Fruit fly (Drosophila melanogaster) whole organism, embryonic: ENCODE results near the gene CG7789.

Source experiments
- Abd-B ChIP-seq: fragments of 200-800 bp; sonication (Bioruptor generic); optimal IDR thresholded peaks from 2 replicates; lab custom pipeline; 2018; ENCODE audit warnings: missing biosample characterization, mild to moderate bottlenecking, missing genetic modification characterization, moderate library complexity
- Aef1 ChIP-seq: fragments of 200-800 bp; sonication (Bioruptor generic); IDR thresholded peaks from 3 replicates; pipeline ENCODE4 v1.3.6; 2022; ENCODE audit warnings: missing biosample characterization, missing genetic modification characterization
- CG10147 ChIP-seq: fragments of 200-800 bp; sonication (Bioruptor generic); optimal IDR thresholded peaks from 2 replicates; lab custom pipeline; 2019; ENCODE audit warnings: missing biosample characterization, mild to moderate bottlenecking, missing genetic modification characterization, moderate library complexity
- CG10209 ChIP-seq: fragments of 200-800 bp; sonication (Bioruptor generic); optimal IDR thresholded peaks from 3 replicates; lab custom pipeline; 2017; ENCODE audit warnings: missing biosample characterization, mild to moderate bottlenecking, missing genetic modification characterization, missing genetic modification reagents
- CG10321 ChIP-seq: fragments of 200-800 bp; sonication (Bioruptor generic); IDR thresholded peaks from 2 replicates; pipeline ENCODE4 v1.3.6; 2022; ENCODE audit warnings: missing biosample characterization, missing genetic modification characterization
- CG10462 ChIP-seq: fragments of 200-800 bp; sonication (Bioruptor generic); optimal IDR thresholded peaks from 2 replicates; lab custom pipeline; 2016; ENCODE audit warnings: missing biosample characterization, missing genetic modification characterization
- CG11093 ChIP-seq: fragments of 200-800 bp; sonication (Bioruptor generic); IDR thresholded peaks from 3 replicates; pipeline ENCODE4 v1.3.6; 2022; ENCODE audit warnings: missing biosample characterization, missing genetic modification characterization
- CG11456 ChIP-seq: fragments of 200-800 bp; sonication (Bioruptor generic); IDR thresholded peaks from 3 replicates; pipeline ENCODE4 v1.3.6; 2022; ENCODE audit warnings: missing biosample characterization, missing genetic modification characterization
- CG1233 ChIP-seq: fragments of 200-800 bp; sonication (Bioruptor generic); optimal IDR thresholded peaks from 4 replicates; lab custom pipeline; 2018; ENCODE audit warnings: missing biosample characterization, mild to moderate bottlenecking, missing genetic modification characterization
- CG14965 ChIP-seq: fragments of 200-800 bp; sonication (Bioruptor generic); optimal IDR thresholded peaks from 2 replicates; lab custom pipeline; 2016; ENCODE audit warnings: missing biosample characterization, missing genetic modification characterization, borderline replicate concordance
- CG15011 ChIP-seq: fragments of 200-800 bp; sonication (Bioruptor generic); optimal IDR thresholded peaks from 3 replicates; lab custom pipeline; 2018; ENCODE audit warnings: missing biosample characterization, mild to moderate bottlenecking, missing genetic modification characterization
- CG15601 ChIP-seq: fragments of 200-800 bp; sonication (Bioruptor generic); optimal IDR thresholded peaks from 3 replicates; lab custom pipeline; 2019; ENCODE audit warnings: missing biosample characterization, mild to moderate bottlenecking, missing genetic modification characterization, moderate library complexity
- CG15696 ChIP-seq: fragments of 200-800 bp; sonication (Bioruptor generic); optimal IDR thresholded peaks from 2 replicates; lab custom pipeline; 2019; ENCODE audit warnings: missing biosample characterization, mild to moderate bottlenecking, missing genetic modification characterization, moderate library complexity
- CG16779 ChIP-seq: fragments of 200-800 bp; sonication (Bioruptor generic); IDR thresholded peaks from 2 replicates; pipeline ENCODE4 v1.3.6; 2022; ENCODE audit warnings: missing biosample characterization, missing genetic modification characterization
- CG18764 ChIP-seq: fragments of 200-800 bp; sonication (Bioruptor generic); optimal IDR thresholded peaks from 3 replicates; lab custom pipeline; 2016; ENCODE audit warnings: missing biosample characterization, missing genetic modification characterization
- CG2712 ChIP-seq: fragments of 200-800 bp; optimal IDR thresholded peaks from 3 replicates; lab custom pipeline; 2019; ENCODE audit warnings: missing biosample characterization, mild to moderate bottlenecking, missing genetic modification characterization, moderate library complexity
- CG31388 ChIP-seq: fragments of 200-800 bp; sonication (Bioruptor generic); optimal IDR thresholded peaks from 2 replicates; lab custom pipeline; 2016; ENCODE audit warnings: missing biosample characterization, missing genetic modification characterization
- CG3163 ChIP-seq: fragments of 200-800 bp; sonication (Bioruptor generic); optimal IDR thresholded peaks from 3 replicates; lab custom pipeline; 2016; ENCODE audit warnings: missing biosample characterization, missing genetic modification characterization
- CG3847 ChIP-seq: fragments of 200-800 bp; sonication (Bioruptor generic); IDR thresholded peaks from 2 replicates; pipeline ENCODE4 v1.3.6; 2022; ENCODE audit warnings: missing biosample characterization, missing genetic modification characterization
- CG4282 ChIP-seq: fragments of 200-800 bp; sonication (Bioruptor generic); optimal IDR thresholded peaks from 2 replicates; lab custom pipeline; 2016; ENCODE audit warnings: missing biosample characterization, missing genetic modification characterization
- CG4328 ChIP-seq: fragments of 200-800 bp; sonication (Bioruptor generic); optimal IDR thresholded peaks from 3 replicates; lab custom pipeline; 2017; ENCODE audit warnings: missing biosample characterization, missing genetic modification reagents, missing genetic modification characterization
- CG4854 ChIP-seq: fragments of 200-800 bp; sonication (Bioruptor generic); optimal IDR thresholded peaks from 2 replicates; lab custom pipeline; 2016; ENCODE audit warnings: missing biosample characterization, missing genetic modification characterization, inconsistent platforms
- CG6272 ChIP-seq: fragments of 200-800 bp; sonication (Bioruptor generic); IDR thresholded peaks from 2 replicates; pipeline ENCODE4 v1.3.6; 2022; ENCODE audit warnings: missing biosample characterization, missing genetic modification characterization
- CG7928 ChIP-seq: fragments of 200-800 bp; sonication (Bioruptor generic); optimal IDR thresholded peaks from 2 replicates; lab custom pipeline; 2017; ENCODE audit warnings: missing biosample characterization, mild to moderate bottlenecking, missing genetic modification characterization
- CG8281 ChIP-seq: fragments of 200-800 bp; sonication (Bioruptor generic); optimal IDR thresholded peaks from 2 replicates; lab custom pipeline; 2018; ENCODE audit warnings: missing biosample characterization, mild to moderate bottlenecking, missing genetic modification characterization, moderate library complexity
- CG8765 ChIP-seq: fragments of 200-800 bp; sonication (Bioruptor generic); IDR thresholded peaks from 2 replicates; pipeline ENCODE4 v1.3.6; 2022; ENCODE audit warnings: missing biosample characterization, missing genetic modification characterization
- CkIIα-i1 ChIP-seq: fragments of 200-800 bp; sonication (Bioruptor generic); IDR thresholded peaks from 2 replicates; pipeline ENCODE4 v1.3.6; 2022; ENCODE audit warnings: missing biosample characterization, missing genetic modification characterization
- D19A ChIP-seq: fragments of 200-800 bp; optimal IDR thresholded peaks from 3 replicates; lab custom pipeline; 2019; ENCODE audit warnings: missing biosample characterization, mild to moderate bottlenecking, missing genetic modification characterization, moderate library complexity
- Drgx ChIP-seq: fragments of 200-800 bp; sonication (Bioruptor generic); IDR thresholded peaks from 2 replicates; pipeline ENCODE4 v1.3.6; 2022; ENCODE audit warnings: missing biosample characterization, missing genetic modification characterization
- E2f2 ChIP-seq: fragments of 200-800 bp; sonication (Bioruptor generic); IDR thresholded peaks from 2 replicates; pipeline ENCODE4 v1.3.6; 2022; ENCODE audit warnings: missing biosample characterization, missing genetic modification characterization
- HmgZ ChIP-seq: fragments of 200-800 bp; sonication (Bioruptor generic); optimal IDR thresholded peaks from 2 replicates; lab custom pipeline; 2018; ENCODE audit warnings: missing biosample characterization, mild to moderate bottlenecking, missing genetic modification characterization
- Hr3 ChIP-seq: fragments of 200-800 bp; sonication (Bioruptor generic); optimal IDR thresholded peaks from 3 replicates; lab custom pipeline; 2016; ENCODE audit warnings: missing biosample characterization, missing genetic modification characterization
- MESR4 ChIP-seq: fragments of 200-800 bp; sonication (Bioruptor generic); optimal IDR thresholded peaks from 2 replicates; lab custom pipeline; 2018; ENCODE audit warnings: missing biosample characterization, mild to moderate bottlenecking, missing genetic modification characterization, moderate library complexity
- Oli ChIP-seq: fragments of 200-800 bp; sonication (Bioruptor generic); optimal IDR thresholded peaks from 2 replicates; lab custom pipeline; 2018; ENCODE audit warnings: missing biosample characterization, mild to moderate bottlenecking, missing genetic modification characterization, moderate library complexity
- Ptx1 ChIP-seq: fragments of 200-800 bp; sonication (Bioruptor generic); IDR thresholded peaks from 2 replicates; pipeline ENCODE4 v1.3.6; 2022; ENCODE audit warnings: missing biosample characterization, missing genetic modification characterization
- Scr ChIP-seq: fragments of 200-800 bp; sonication (Bioruptor generic); IDR thresholded peaks from 2 replicates; pipeline ENCODE4 v1.3.6; 2022; ENCODE audit warnings: missing biosample characterization, missing genetic modification characterization; ENCODE audit not compliant: partially characterized antibody
- ara ChIP-seq: fragments of 200-800 bp; sonication (Bioruptor generic); IDR thresholded peaks from 2 replicates; pipeline ENCODE4 v1.3.6; 2022; ENCODE audit warnings: missing biosample characterization, missing genetic modification characterization
- caup ChIP-seq: fragments of 200-800 bp; sonication (Bioruptor generic); optimal IDR thresholded peaks from 3 replicates; lab custom pipeline; 2017; ENCODE audit warnings: missing biosample characterization, mild to moderate bottlenecking, missing genetic modification characterization, moderate library complexity; ENCODE audit not compliant: severe bottlenecking
- chif ChIP-seq, 2 experiments: fragments of 200-800 bp; sonication (Bioruptor generic); optimal IDR thresholded peaks; 3 replicates each; lab custom pipeline; 2016; ENCODE audit warnings: missing biosample characterization in 2 of 2, missing genetic modification characterization in 2 of 2
- corto ChIP-seq: fragments of 200-800 bp; sonication (Bioruptor generic); optimal IDR thresholded peaks from 2 replicates; lab custom pipeline; 2016; ENCODE audit warnings: missing biosample characterization, mild to moderate bottlenecking, missing genetic modification characterization, moderate library complexity
- dimm ChIP-seq: fragments of 200-800 bp; sonication (Bioruptor generic); IDR thresholded peaks from 2 replicates; pipeline ENCODE4 v1.3.6; 2022; ENCODE audit warnings: missing biosample characterization, missing genetic modification characterization
- gsb ChIP-seq: fragments of 200-800 bp; sonication (Bioruptor generic); IDR thresholded peaks from 2 replicates; pipeline ENCODE4 v1.3.6; 2022; ENCODE audit warnings: missing biosample characterization, missing genetic modification characterization
- lilli ChIP-seq: fragments of 200-800 bp; sonication (Bioruptor generic); optimal IDR thresholded peaks from 3 replicates; lab custom pipeline; 2016; ENCODE audit warnings: missing biosample characterization, missing genetic modification characterization
- mam ChIP-seq: fragments of 200-800 bp; sonication (Bioruptor generic); optimal IDR thresholded peaks from 3 replicates; lab custom pipeline; 2016; ENCODE audit warnings: missing biosample characterization, missing genetic modification characterization
- pfk ChIP-seq: fragments of 200-800 bp; sonication (Bioruptor generic); optimal IDR thresholded peaks from 2 replicates; lab custom pipeline; 2018; ENCODE audit warnings: missing biosample characterization, mild to moderate bottlenecking, missing genetic modification characterization, moderate library complexity
- salm ChIP-seq: fragments of 200-800 bp; sonication (Bioruptor generic); optimal IDR thresholded peaks from 2 replicates; lab custom pipeline; 2018; ENCODE audit warnings: missing biosample characterization, mild to moderate bottlenecking, missing genetic modification characterization
- sisA ChIP-seq: fragments of 200-800 bp; sonication (Bioruptor generic); IDR thresholded peaks from 2 replicates; pipeline ENCODE4 v1.3.6; 2022; ENCODE audit warnings: missing biosample characterization, missing genetic modification characterization
- toy ChIP-seq: fragments of 200-800 bp; sonication (Bioruptor generic); IDR thresholded peaks from 2 replicates; pipeline ENCODE4 v1.3.6; 2022; ENCODE audit warnings: missing biosample characterization, missing genetic modification characterization
- ttk ChIP-seq: fragments of 200-800 bp; sonication (Bioruptor generic); IDR thresholded peaks from 2 replicates; pipeline ENCODE4 v2.1.2; 2022; ENCODE audit warnings: missing biosample characterization, missing genetic modification characterization
- twi ChIP-seq: fragments of 200-800 bp; optimal IDR thresholded peaks from 2 replicates; lab custom pipeline; 2019; ENCODE audit warnings: missing biosample characterization, mild to moderate bottlenecking, missing genetic modification characterization, moderate library complexity
- zfh1 ChIP-seq: fragments of 200-800 bp; sonication (Bioruptor generic); IDR thresholded peaks from 3 replicates; pipeline ENCODE4 v1.3.6; 2022; ENCODE audit warnings: missing biosample characterization, missing genetic modification characterization

CG7789 gene

dm6 chr3R:29802753-29803313, at the start of gene CG7789, which contains the start of gene Etfb (continued):
- TF ChIP-seq dimm (GFP tag; lab: Robert Waterston, UW) (no peak), CG31388 (GFP tag; lab: Kevin White, UChicago) (no peak), CG14965 (GFP tag; lab: Kevin White, UChicago) (no peak), caup (GFP tag; lab: Kevin White, UChicago) (peak; percentile 63), zfh1 (peak; percentile 78), CG4854 (peak; percentile 24), CG1233 (GFP tag; lab: Kevin White, UChicago) (peak; percentile 47), mam (GFP tag; lab: Kevin White, UChicago) (peak; percentile 83), lilli (GFP tag; lab: Kevin White, UChicago) (peak; percentile 88), Hr3 (GFP tag; lab: Kevin White, UChicago) (peak; percentile 74), CG4328 (GFP tag; lab: Kevin White, UChicago) (peak; percentile 68), Scr (peak; percentile 89), Ptx1 (GFP tag; lab: Robert Waterston, UW) (peak; percentile 78), CG11456 (GFP tag; lab: Robert Waterston, UW) (peak; percentile 85), CG16779 (GFP tag; lab: Robert Waterston, UW) (peak; percentile 56; the same call in 1 of the 2 replicates), gsb (GFP tag; lab: Robert Waterston, UW) (peak; percentile 73), CG10147 (GFP tag; lab: Kevin White, UChicago) (no peak), Oli (peak; percentile 62), CG11093 (no peak; the same call in 2 of the 3 replicates), CG10462 (peak; percentile 45), HmgZ (tag; lab: Kevin White, UChicago) (peak; percentile 92), CG3847 (GFP tag; lab: Robert Waterston, UW) (peak; percentile 94), pfk (GFP tag; lab: Kevin White, UChicago) (no peak), Abd-B (GFP tag; lab: Kevin White, UChicago) (peak; percentile 74), CG8281 (tag; lab: Kevin White, UChicago) (peak; percentile 53), CkIIα-i1 (no peak), CG8765 (GFP tag; lab: Robert Waterston, UW) (peak; percentile 63; the same call in 1 of the 2 replicates), sisA (GFP tag; lab: Robert Waterston, UW) (peak; percentile 78), CG15601 (tag; lab: Kevin White, UChicago) (no peak), salm (tag; lab: Kevin White, UChicago) (peak; percentile 31), CG10321 (GFP tag; lab: Robert Waterston, UW) (peak; percentile 54), CG4282 (GFP tag; lab: Kevin White, UChicago) (peak; percentile 58), CG15696 (tag; lab: Kevin White, UChicago) (peak; percentile 65)
- TF ChIP-seq, all 482 proteins: peak for 321

dm6 chr3R:29755248-29755647, 47.7 kb upstream of the CG7789 start:
- TF ChIP-seq lilli (GFP tag; lab: Kevin White, UChicago) (no peak), ara (peak; percentile 34; the same call in 1 of the 2 replicates), corto (GFP tag; lab: Kevin White, UChicago) (no peak), MESR4 (no peak), twi (tag; lab: Kevin White, UChicago) (no peak), toy (GFP tag; lab: Robert Waterston, UW) (no peak), E2f2 (no peak), CG10209 (GFP tag; lab: Kevin White, UChicago) (peak; percentile 7), CG3163 (GFP tag; lab: Kevin White, UChicago) (no peak), Drgx (GFP tag; lab: Robert Waterston, UW) (peak; percentile 87), CG7928 (GFP tag; lab: Kevin White, UChicago) (no peak), Aef1 (GFP tag; lab: Robert Waterston, UW) (no peak), CG2712 (tag; lab: Kevin White, UChicago) (no peak), D19A (tag; lab: Kevin White, UChicago) (no peak), chif (GFP tag; optimal IDR thresholded peaks at IDR 0.05; lab: Kevin White, UChicago) (no peak), CG15011 (GFP tag; lab: Kevin White, UChicago) (no peak), CG6272 (GFP tag; lab: Robert Waterston, UW) (peak; percentile 43; the same call in 1 of the 2 replicates), CG18764 (GFP tag; lab: Kevin White, UChicago) (no peak), ttk (GFP tag; lab: Robert Waterston, UW) (0 out of 2 replicates have a peak, but pooled peaks have one; percentile 28)
